Fruit fly (Drosophila melanogaster) whole organism: ENCODE results near the gene CG17321.

Experiments used
- Dll ChIP-seq: fragments of >200 bp; optimal IDR thresholded peaks from 2 replicates; lab custom pipeline; 2017
- psq ChIP-seq: fragments of >200 bp; optimal IDR thresholded peaks from 2 replicates; lab custom pipeline; 2017

DNA sequence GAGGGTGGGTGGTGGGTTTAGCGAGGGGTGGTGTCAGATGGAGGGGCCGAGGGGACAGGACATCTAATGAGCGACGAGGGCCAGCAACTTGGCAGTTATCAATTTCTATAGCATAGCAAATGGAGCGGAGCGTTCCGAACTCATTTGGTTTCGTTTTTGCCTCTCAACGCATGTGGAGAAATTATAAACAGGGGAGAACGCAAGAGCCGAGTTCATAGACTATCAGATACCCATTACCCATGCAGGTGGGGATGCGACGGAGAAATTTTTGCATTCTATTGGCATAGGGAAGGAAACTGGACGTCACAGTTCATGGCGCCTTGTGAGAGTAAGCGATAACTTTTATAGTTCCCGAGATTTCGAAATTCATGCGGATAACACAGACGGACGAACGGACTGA, 7.3 kb downstream of the CG17321 start:
- TF ChIP-seq Dll (lab: Kevin White, UChicago) (no peak), psq (lab: Kevin White, UChicago) (no peak)
